Worm (Caenorhabditis elegans) whole organism, L2 larva: Measurements from ENCODE around the gene basl-1.

Experiments
- alr-1 ChIP-seq: fragments of 150-350 bp; optimal IDR thresholded peaks from 2 replicates; lab custom pipeline; 2014; ENCODE audit warnings: missing biosample characterization, missing genetic modification characterization
- aly-2 ChIP-seq: fragments of 150-350 bp; optimal IDR thresholded peaks from 2 replicates; lab custom pipeline; 2014; ENCODE audit warnings: missing biosample characterization, missing genetic modification characterization
- dmd-4 ChIP-seq: sonication (generic microtip); optimal IDR thresholded peaks from 2 replicates; lab custom pipeline; 2017; ENCODE audit warnings: missing biosample characterization, missing genetic modification characterization
- fos-1 ChIP-seq: fragments of 150-350 bp; optimal IDR thresholded peaks from 2 replicates; lab custom pipeline; 2014; ENCODE audit warnings: missing biosample characterization, missing genetic modification characterization
- lin-39 ChIP-seq: fragments of 150-350 bp; optimal IDR thresholded peaks from 2 replicates; lab custom pipeline; 2014; ENCODE audit warnings: missing biosample characterization, missing genetic modification reagents, missing genetic modification characterization
- nhr-10 ChIP-seq: sonication (generic microtip); optimal IDR thresholded peaks from 2 replicates; lab custom pipeline; 2017; ENCODE audit warnings: missing biosample characterization, missing genetic modification characterization
- ztf-4 ChIP-seq: fragments of 150-350 bp; optimal IDR thresholded peaks from 2 replicates; lab custom pipeline; 2014; ENCODE audit warnings: missing biosample characterization, missing genetic modification characterization

DNA sequence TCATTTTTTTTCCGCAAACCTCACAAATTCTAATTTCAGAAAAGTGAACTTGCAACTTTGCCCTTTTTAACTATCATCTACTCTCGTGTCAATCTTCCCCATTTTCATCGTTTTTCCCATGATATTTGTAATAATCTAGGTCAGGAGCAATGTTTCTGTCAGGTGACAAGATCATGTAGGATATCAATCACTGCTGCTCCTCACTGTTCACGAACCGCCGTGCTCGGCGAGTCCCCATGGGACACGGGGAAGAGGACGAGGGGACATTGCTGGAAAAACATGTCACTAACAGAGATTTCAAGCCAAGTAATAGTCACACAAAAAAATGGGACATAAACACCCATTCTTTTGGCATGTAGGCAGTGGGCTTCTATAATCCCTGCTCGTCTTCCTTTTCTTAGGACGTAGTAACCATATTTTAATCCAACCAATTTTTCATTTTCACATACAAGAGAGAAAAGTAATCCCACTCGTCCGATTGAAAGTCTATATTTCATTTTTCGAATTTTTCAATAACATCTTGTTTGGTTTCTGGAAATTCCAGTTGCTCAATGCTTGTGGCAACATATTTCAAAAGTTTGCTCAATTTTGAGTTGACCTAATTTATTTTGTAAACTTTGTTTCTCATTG lies 43.8 kb upstream of the basl-1 start:
- no peak for TF ChIP-seq dmd-4 (tag; lab: Kevin White, UChicago)
- no peak for TF ChIP-seq lin-39 (tag; lab: Kevin White, UChicago)
- TF ChIP-seq ztf-4: no peak
- no peak for TF ChIP-seq alr-1
- TF ChIP-seq aly-2 (tag; lab: Kevin White, UChicago): no peak
- TF ChIP-seq nhr-10 (tag; lab: Kevin White, UChicago): no peak
- TF ChIP-seq fos-1 (tag; lab: Kevin White, UChicago): no peak
